Worm (Caenorhabditis elegans) whole organism, L3 larva: Measurements from ENCODE around the gene nspc-19.

ENCODE experiments used
- aly-2 ChIP-seq: fragments of 150-350 bp; optimal IDR thresholded peaks from 2 replicates; lab custom pipeline; 2014; ENCODE audit warnings: missing biosample characterization, missing genetic modification characterization
- ama-1 ChIP-seq: fragments of 150-350 bp; optimal IDR thresholded peaks from 2 replicates; lab custom pipeline; 2018
- ceh-16 ChIP-seq: sonication (generic microtip); optimal IDR thresholded peaks from 2 replicates; lab custom pipeline; 2017; ENCODE audit warnings: missing biosample characterization, missing genetic modification characterization
- ceh-28 ChIP-seq: fragments of 150-350 bp; optimal IDR thresholded peaks from 2 replicates; lab custom pipeline; 2014; ENCODE audit warnings: missing biosample characterization, missing genetic modification reagents, missing genetic modification characterization
- ceh-82 ChIP-seq: fragments of 150-350 bp; optimal IDR thresholded peaks from 2 replicates; lab custom pipeline; 2014; ENCODE audit warnings: missing biosample characterization, missing genetic modification characterization
- daf-12 ChIP-seq: fragments of 150-350 bp; optimal IDR thresholded peaks from 2 replicates; lab custom pipeline; 2014; ENCODE audit warnings: missing biosample characterization, missing genetic modification reagents, missing genetic modification characterization
- egl-27 ChIP-seq: sonication (generic microtip); optimal IDR thresholded peaks from 4 replicates; lab custom pipeline; 2017; ENCODE audit warnings: missing biosample characterization, missing genetic modification reagents, missing genetic modification characterization
- egl-5 ChIP-seq: fragments of 150-350 bp; optimal IDR thresholded peaks from 2 replicates; lab custom pipeline; 2017; ENCODE audit warnings: missing biosample characterization, missing genetic modification reagents, missing genetic modification characterization, inconsistent platforms
- elt-1 ChIP-seq: fragments of 150-350 bp; optimal IDR thresholded peaks from 2 replicates; lab custom pipeline; 2014; ENCODE audit warnings: missing biosample characterization, missing genetic modification characterization
- elt-2 ChIP-seq: sonication (generic microtip); optimal IDR thresholded peaks from 2 replicates; lab custom pipeline; 2016; ENCODE audit warnings: missing genetic modification reagents, mild to moderate bottlenecking, missing genetic modification characterization, missing compliant biosample characterization
- elt-3 ChIP-seq, 3 experiments: fragments of 150-350 bp in 1 of 3; sonication (generic microtip) in 2 of 3; optimal IDR thresholded peaks; 2 replicates in 2 of 3; 4 replicates in 1 of 3; lab custom pipeline; 2014 to 2017; ENCODE audit warnings: missing biosample characterization in 3 of 3, missing genetic modification characterization in 3 of 3
- fkh-2 ChIP-seq: fragments of 150-350 bp; optimal IDR thresholded peaks from 2 replicates; lab custom pipeline; 2014; ENCODE audit warnings: missing biosample characterization, missing genetic modification reagents, missing genetic modification characterization
- fos-1 ChIP-seq: fragments of 150-350 bp; optimal IDR thresholded peaks from 2 replicates; lab custom pipeline; 2014; ENCODE audit warnings: missing biosample characterization, missing genetic modification characterization
- jun-1 ChIP-seq: fragments of 150-350 bp; optimal IDR thresholded peaks from 2 replicates; lab custom pipeline; 2014; ENCODE audit warnings: missing biosample characterization, missing genetic modification reagents, missing genetic modification characterization
- mdl-1 ChIP-seq: fragments of 150-350 bp; optimal IDR thresholded peaks from 2 replicates; lab custom pipeline; 2014; ENCODE audit warnings: missing biosample characterization, missing genetic modification characterization
- mml-1 ChIP-seq: fragments of 150-350 bp; sonication (generic microtip); optimal IDR thresholded peaks from 3 replicates; lab custom pipeline; 2014; ENCODE audit warnings: missing biosample characterization, missing genetic modification characterization
- nfya-1 ChIP-seq: sonication (generic microtip); optimal IDR thresholded peaks from 2 replicates; lab custom pipeline; 2017; ENCODE audit warnings: missing genetic modification characterization, mild to moderate bottlenecking, missing compliant biosample characterization, antibody characterized with exemption, moderate library complexity; ENCODE audit not compliant: insufficient read depth
- nhr-12 ChIP-seq: fragments of 150-350 bp; optimal IDR thresholded peaks from 2 replicates; lab custom pipeline; 2014; ENCODE audit warnings: missing biosample characterization, missing genetic modification characterization
- nhr-23 ChIP-seq: fragments of 150-350 bp; optimal IDR thresholded peaks from 2 replicates; lab custom pipeline; 2014; ENCODE audit warnings: missing biosample characterization, missing genetic modification reagents, missing genetic modification characterization
- nhr-237 ChIP-seq: fragments of 150-350 bp; optimal IDR thresholded peaks from 2 replicates; lab custom pipeline; 2014; ENCODE audit warnings: missing biosample characterization, missing genetic modification characterization
- nhr-25 ChIP-seq: sonication (generic microtip); optimal IDR thresholded peaks from 2 replicates; lab custom pipeline; 2017; ENCODE audit warnings: missing biosample characterization, missing genetic modification characterization
- nhr-28 ChIP-seq: fragments of 150-350 bp; optimal IDR thresholded peaks from 2 replicates; lab custom pipeline; 2014; ENCODE audit warnings: missing biosample characterization, missing genetic modification characterization
- nhr-43 ChIP-seq: sonication (generic microtip); optimal IDR thresholded peaks from 2 replicates; lab custom pipeline; 2016; ENCODE audit warnings: mild to moderate bottlenecking, missing genetic modification characterization, missing compliant biosample characterization; ENCODE audit not compliant: poor library complexity, severe bottlenecking
- nhr-67 ChIP-seq: fragments of 150-350 bp; optimal IDR thresholded peaks from 2 replicates; lab custom pipeline; 2014; ENCODE audit warnings: missing biosample characterization, missing genetic modification characterization
- nhr-76 ChIP-seq: fragments of 150-350 bp; sonication (generic microtip); optimal IDR thresholded peaks from 5 replicates; lab custom pipeline; 2014; ENCODE audit warnings: missing biosample characterization, missing genetic modification characterization
- pha-4 ChIP-seq: fragments of 150-350 bp; optimal IDR thresholded peaks from 2 replicates; lab custom pipeline; 2014; ENCODE audit warnings: missing biosample characterization, missing genetic modification reagents, missing genetic modification characterization
- pqm-1 ChIP-seq: fragments of 150-350 bp; optimal IDR thresholded peaks from 2 replicates; lab custom pipeline; 2017; ENCODE audit warnings: missing biosample characterization, missing genetic modification characterization, inconsistent platforms
- snpc-4 ChIP-seq: fragments of 150-350 bp; optimal IDR thresholded peaks from 2 replicates; lab custom pipeline; 2014; ENCODE audit warnings: missing biosample characterization, missing genetic modification characterization
- unc-39 ChIP-seq: sonication (generic microtip); optimal IDR thresholded peaks from 4 replicates; lab custom pipeline; 2017; ENCODE audit warnings: missing biosample characterization, missing genetic modification characterization
- ztf-11 ChIP-seq: fragments of 150-350 bp; optimal IDR thresholded peaks from 2 replicates; lab custom pipeline; 2014; ENCODE audit warnings: missing biosample characterization, missing genetic modification characterization
- ztf-4 ChIP-seq: fragments of 150-350 bp; optimal IDR thresholded peaks from 2 replicates; lab custom pipeline; 2014; ENCODE audit warnings: missing biosample characterization, missing genetic modification characterization

Gene nspc-19

ce11 chrX:14535913-14536312 lies 7.4 kb downstream of the nspc-19 start:
- no peak for TF ChIP-seq elt-3 (tag; optimal IDR thresholded peaks at IDR 0.05; lab: Kevin White, UChicago)
- peak; percentile 57 for TF ChIP-seq pqm-1
- TF ChIP-seq nhr-237 (tag; lab: Kevin White, UChicago): no peak
- TF ChIP-seq elt-2 (tag; lab: Kevin White, UChicago): peak; percentile 50
- no peak for TF ChIP-seq ztf-11 (tag; lab: Kevin White, UChicago)
- TF ChIP-seq, all 47 proteins: peak for 2

DNA sequence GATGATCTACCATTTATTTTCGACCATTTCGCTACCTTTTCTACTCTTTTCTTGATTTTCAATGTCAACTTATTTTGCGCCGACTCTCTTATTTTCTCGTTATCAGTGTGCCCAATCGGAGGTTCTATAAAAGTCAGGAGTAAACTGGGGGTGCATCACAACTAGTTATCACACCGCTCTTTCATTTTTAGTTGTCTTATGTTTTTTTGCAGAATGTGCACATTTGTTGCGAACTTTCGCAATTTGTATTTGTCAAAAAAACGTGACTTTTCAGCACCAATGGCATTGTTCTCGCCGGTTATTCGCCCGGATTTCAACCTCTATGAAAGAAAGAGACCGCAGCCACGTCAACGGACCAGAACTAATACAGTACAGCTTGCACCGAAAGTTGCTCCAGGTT lies 9.1 kb downstream of the nspc-19 start:
- TF ChIP-seq nhr-12 (tag; lab: Kevin White, UChicago) (no peak), pha-4 (tag; lab: Kevin White, UChicago) (peak; percentile 41), nhr-23 (tag; lab: Kevin White, UChicago) (no peak), nhr-76 (tag; lab: Kevin White, UChicago) (no peak), pqm-1 (peak; percentile 67), elt-2 (tag; lab: Kevin White, UChicago) (peak; percentile 66)

DNA sequence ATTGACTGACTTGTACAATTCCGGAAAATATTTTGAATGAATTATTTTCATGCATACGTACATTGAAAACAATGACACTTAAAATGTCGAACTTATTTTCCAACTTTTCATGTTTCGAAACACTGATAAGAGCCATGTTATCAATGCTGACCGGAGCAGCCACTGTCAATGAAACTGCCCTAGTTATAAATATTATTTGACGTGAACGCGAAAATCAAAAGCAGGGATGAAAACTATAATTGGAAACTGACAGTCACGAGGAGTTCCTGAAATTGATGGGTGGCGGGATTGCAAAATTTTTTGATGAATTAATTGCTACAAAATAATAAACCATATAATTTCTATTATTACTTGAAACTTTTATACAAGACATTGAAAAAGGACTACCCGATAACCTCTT lies 11.0 kb downstream of the nspc-19 start:
- peak; percentile 80 for TF ChIP-seq elt-2 (tag; lab: Kevin White, UChicago)
- no peak for TF ChIP-seq elt-3 (tag; optimal IDR thresholded peaks at IDR 0.05; lab: Kevin White, UChicago)
- no peak for TF ChIP-seq nhr-76 (tag; lab: Kevin White, UChicago)
- peak; percentile 75 for TF ChIP-seq pqm-1
- TF ChIP-seq, all 47 proteins: peak for 2

DNA sequence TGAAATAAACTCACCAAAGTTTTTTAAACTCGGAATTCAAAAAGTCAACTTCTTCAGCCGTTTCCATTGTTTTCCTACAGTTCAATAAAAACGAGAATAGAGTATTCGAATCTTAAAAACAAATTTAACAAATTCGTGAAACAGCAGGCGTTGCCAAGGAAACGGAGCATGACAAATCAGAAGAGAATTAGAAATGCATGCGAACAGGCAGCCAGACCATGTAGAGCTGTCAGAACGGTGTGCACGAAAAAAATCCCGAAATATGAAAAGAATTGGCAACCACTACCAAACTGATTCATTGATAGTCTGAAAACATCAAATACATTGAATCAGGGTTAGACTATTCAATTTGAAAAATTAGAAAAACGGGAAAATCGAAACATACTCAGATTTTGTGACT lies 13.5 kb downstream of the nspc-19 start, which contains the start of gene fbxa-81:
TSS of gene fbxa-81 (minus strand) at position 101 of the 400 bp plus-strand sequence.
- TF ChIP-seq elt-2 (tag; lab: Kevin White, UChicago) (no peak), nhr-67 (tag; lab: Kevin White, UChicago) (no peak), nfya-1 (tag; lab: Kevin White, UChicago) (no peak), daf-12 (tag; lab: Kevin White, UChicago) (no peak), nhr-237 (tag; lab: Kevin White, UChicago) (no peak), unc-39 (tag; lab: Kevin White, UChicago) (no peak), nhr-12 (tag; lab: Kevin White, UChicago) (no peak), egl-5 (tag; lab: Kevin White, UChicago) (no peak), aly-2 (tag; lab: Kevin White, UChicago) (no peak), mml-1 (tag; lab: Kevin White, UChicago) (no peak), egl-27 (tag; lab: Kevin White, UChicago) (no peak), ztf-11 (tag; lab: Kevin White, UChicago) (no peak), fkh-2 (tag; lab: Kevin White, UChicago) (no peak), ceh-82 (no peak), nhr-25 (tag; lab: Kevin White, UChicago) (no peak), nhr-43 (tag; lab: Kevin White, UChicago) (no peak), elt-1 (tag; lab: Kevin White, UChicago) (no peak), jun-1 (tag; lab: Kevin White, UChicago) (no peak), pqm-1 (no peak), ceh-28 (tag; lab: Kevin White, UChicago) (no peak)

DNA sequence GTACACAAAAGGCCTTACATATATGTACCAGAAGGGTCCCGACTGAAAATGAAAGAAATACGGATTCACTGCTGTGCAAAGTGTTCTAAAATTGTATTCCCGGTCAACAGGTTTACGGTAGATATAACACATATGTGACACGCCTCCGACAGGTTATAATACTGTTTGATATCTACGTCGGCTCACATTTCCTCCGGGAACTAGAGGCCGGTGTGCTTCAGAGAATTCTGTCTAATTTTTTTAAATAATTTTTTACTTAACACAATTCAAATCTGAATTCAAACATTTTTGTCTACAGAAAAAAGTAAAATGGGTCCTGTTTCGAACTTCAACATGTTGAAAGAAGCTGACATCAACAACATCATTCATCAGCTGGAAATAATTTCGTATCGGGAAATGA lies 14.7 kb downstream of the nspc-19 start, which contains the start of gene T24C2.3:
TSS of gene T24C2.3 (plus strand) at position 301 of the 400 bp plus-strand sequence.
- TF ChIP-seq jun-1 (tag; lab: Kevin White, UChicago) (no peak), elt-2 (tag; lab: Kevin White, UChicago) (no peak), nhr-43 (tag; lab: Kevin White, UChicago) (no peak), fos-1 (no peak), ama-1 (no peak), egl-27 (tag; lab: Kevin White, UChicago) (no peak), nfya-1 (tag; lab: Kevin White, UChicago) (no peak), ceh-82 (no peak), snpc-4 (tag; lab: Kevin White, UChicago) (no peak), pha-4 (tag; lab: Kevin White, UChicago) (no peak)
- TF ChIP-seq, all 47 proteins: peak for 0

ce11 chrX:14545543-14545942 lies 17.0 kb downstream of the nspc-19 start, which contains the start of gene enri-2:
enri-2 (plus strand) TSS chrX:14545843.
- TF ChIP-seq nhr-28 (tag; lab: Kevin White, UChicago): no peak
- no peak for TF ChIP-seq ztf-4
- TF ChIP-seq egl-27 (tag; lab: Kevin White, UChicago): no peak
- TF ChIP-seq ceh-16: no peak
- no peak for TF ChIP-seq mdl-1
